Fruit fly (Drosophila melanogaster): Measurements from ENCODE around the gene eff.

The eff gene

DNA sequence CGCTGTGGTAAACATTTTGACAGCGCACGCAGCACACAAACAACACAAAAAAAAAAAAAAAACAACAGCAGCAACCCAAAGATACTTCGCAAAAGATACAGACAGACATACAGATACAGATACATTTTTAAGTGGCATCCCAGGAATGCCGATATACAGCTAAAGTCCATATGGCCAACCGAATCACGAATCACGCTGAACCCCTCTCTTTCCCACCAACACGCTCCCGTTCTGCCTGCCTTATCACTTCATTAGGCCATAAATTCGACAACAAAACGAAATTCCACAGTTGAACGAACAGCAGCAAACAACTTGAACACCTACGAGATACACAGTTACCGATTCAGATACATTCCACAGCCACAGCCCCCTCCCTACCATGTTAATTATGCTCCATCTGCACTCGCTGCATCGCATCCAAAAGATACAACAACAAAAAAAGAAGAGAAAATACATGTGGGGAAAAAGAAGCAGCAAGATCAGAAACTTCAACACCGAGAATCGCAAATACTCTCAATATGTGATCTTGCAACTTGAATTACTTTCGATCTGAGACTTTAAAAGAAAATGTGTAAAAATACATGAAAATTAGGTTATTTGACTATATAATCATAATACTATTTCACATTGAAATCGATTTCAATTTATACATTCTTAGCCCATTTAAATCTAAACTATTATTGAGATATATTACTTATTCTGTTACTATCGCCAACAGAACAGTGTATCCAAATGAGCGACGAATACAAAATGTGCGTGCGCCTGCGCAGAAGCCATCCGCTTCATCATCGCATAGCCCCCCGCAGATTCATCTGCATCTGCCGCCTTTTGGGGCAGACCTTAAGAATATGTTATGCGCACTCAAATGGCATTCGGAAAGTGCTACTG is 24.7 kb downstream of the eff start (continued):
- TF ChIP-seq CG4360 (GFP tag; IDR thresholded peaks at IDR 0.05): 0 out of 2 replicates have a peak, but pooled peaks have one; percentile 45
- no peak for TF ChIP-seq danr (GFP tag; IDR thresholded peaks at IDR 0.05)
- TF ChIP-seq CG10462 (GFP tag; optimal IDR thresholded peaks at IDR 0.05): no peak
- TF ChIP-seq z (GFP tag; IDR thresholded peaks at IDR 0.05): no peak
- no peak for TF ChIP-seq bcd (GFP tag; optimal IDR thresholded peaks at IDR 0.05)
- no peak for TF ChIP-seq tgo (GFP tag; IDR thresholded peaks at IDR 0.05)
- peak; percentile 38 for TF ChIP-seq CG10979 (tag; optimal IDR thresholded peaks at IDR 0.05)
- TF ChIP-seq cato (GFP tag; optimal IDR thresholded peaks at IDR 0.05; ENCODE audit: borderline replicate concordance): no peak
- no peak for TF ChIP-seq wdn (GFP tag; IDR thresholded peaks at IDR 0.05)
- peak; percentile 11 for TF ChIP-seq CG14710 (tag; optimal IDR thresholded peaks at IDR 0.05)
- TF ChIP-seq CG4854 (GFP tag; optimal IDR thresholded peaks at IDR 0.05): no peak
- TF ChIP-seq sim (GFP tag; IDR thresholded peaks at IDR 0.05): no peak
- TF ChIP-seq HmgD (GFP tag; optimal IDR thresholded peaks at IDR 0.05): no peak
- TF ChIP-seq NK7.1 (GFP tag; optimal IDR thresholded peaks at IDR 0.05): no peak
- no peak for TF ChIP-seq Trl (optimal IDR thresholded peaks at IDR 0.05)
- TF ChIP-seq Trl (GFP tag; optimal IDR thresholded peaks at IDR 0.05): no peak
- TF ChIP-seq CG10267 (tag; optimal IDR thresholded peaks at IDR 0.05): no peak
- no peak for TF ChIP-seq chm (GFP tag; IDR thresholded peaks at IDR 0.05)
- TF ChIP-seq croc (GFP tag; conservative IDR thresholded peaks at IDR 0.05): peak; percentile 36; the same call in 2 of the 3 replicates
- no peak for TF ChIP-seq CG3281 (GFP tag; optimal IDR thresholded peaks at IDR 0.05)
- TF ChIP-seq tio (GFP tag; optimal IDR thresholded peaks at IDR 0.05): no peak
- TF ChIP-seq Atf6 (GFP tag; IDR thresholded peaks at IDR 0.05): no peak
- TF ChIP-seq Dp (GFP tag; optimal IDR thresholded peaks at IDR 0.05): no peak
- TF ChIP-seq CG8388 (GFP tag; optimal IDR thresholded peaks at IDR 0.05): no peak
- peak; percentile 21; the same call in 1 of the 2 replicates for TF ChIP-seq Awh (GFP tag; IDR thresholded peaks at IDR 0.05)
- TF ChIP-seq hth (optimal IDR thresholded peaks at IDR 0.05): no peak
- no peak for TF ChIP-seq CG12942 (GFP tag; optimal IDR thresholded peaks at IDR 0.05)
- no peak for TF ChIP-seq CTCF (GFP tag; optimal IDR thresholded peaks at IDR 0.05)
- TF ChIP-seq Stat92E (GFP tag; optimal IDR thresholded peaks at IDR 0.05): no peak
- TF ChIP-seq ssp (GFP tag; IDR thresholded peaks at IDR 0.05): no peak
- TF ChIP-seq Max (GFP tag; optimal IDR thresholded peaks at IDR 0.05): no peak
- TF ChIP-seq Atf-2 (GFP tag; optimal IDR thresholded peaks at IDR 0.05): no peak
- no peak for TF ChIP-seq CG17612 (GFP tag; IDR thresholded peaks at IDR 0.05)
- peak; percentile 55 for TF ChIP-seq row (GFP tag; IDR thresholded peaks at IDR 0.05)
- no peak for TF ChIP-seq H15 (GFP tag; IDR thresholded peaks at IDR 0.05)
- no peak for TF ChIP-seq CG8924 (tag; optimal IDR thresholded peaks at IDR 0.05)
- no peak for TF ChIP-seq CG13296 (GFP tag; optimal IDR thresholded peaks at IDR 0.05)
- no peak for TF ChIP-seq disco-r (GFP tag; optimal IDR thresholded peaks at IDR 0.05)
- TF ChIP-seq Hr39 (optimal IDR thresholded peaks at IDR 0.05): no peak
- TF ChIP-seq CG11398 (GFP tag; optimal IDR thresholded peaks at IDR 0.05): no peak
- TF ChIP-seq CG6765 (GFP tag; optimal IDR thresholded peaks at IDR 0.05): no peak
- no peak for TF ChIP-seq CG2202 (tag; optimal IDR thresholded peaks at IDR 0.05)
- TF ChIP-seq CG18619 (GFP tag; optimal IDR thresholded peaks at IDR 0.05): no peak
- TF ChIP-seq CG10321 (GFP tag; IDR thresholded peaks at IDR 0.05): no peak
- 0 out of 4 replicates have a peak, but pooled peaks have one; percentile 41 for TF ChIP-seq chinmo (GFP tag; IDR thresholded peaks at IDR 0.05; ENCODE audit: partially characterized antibody)
- no peak for TF ChIP-seq CG9797 (GFP tag; optimal IDR thresholded peaks at IDR 0.05)
- TF ChIP-seq Lpt (GFP tag; optimal IDR thresholded peaks at IDR 0.05): no peak
- TF ChIP-seq CG4617 (GFP tag; optimal IDR thresholded peaks at IDR 0.05; ENCODE audit: borderline replicate concordance): no peak
- TF ChIP-seq scrt (GFP tag; optimal IDR thresholded peaks at IDR 0.05): no peak
- TF ChIP-seq twi (tag; optimal IDR thresholded peaks at IDR 0.05): peak; percentile 76
- no peak for TF ChIP-seq CG5245 (GFP tag; optimal IDR thresholded peaks at IDR 0.05)

All from whole organism, embryonic.